Worm (Caenorhabditis elegans): ENCODE data around the gene F18A11.2.
A peak's percentile ranks its signal among the peaks of the same experiment; 100 is the strongest.

Gene F18A11.2

DNA sequence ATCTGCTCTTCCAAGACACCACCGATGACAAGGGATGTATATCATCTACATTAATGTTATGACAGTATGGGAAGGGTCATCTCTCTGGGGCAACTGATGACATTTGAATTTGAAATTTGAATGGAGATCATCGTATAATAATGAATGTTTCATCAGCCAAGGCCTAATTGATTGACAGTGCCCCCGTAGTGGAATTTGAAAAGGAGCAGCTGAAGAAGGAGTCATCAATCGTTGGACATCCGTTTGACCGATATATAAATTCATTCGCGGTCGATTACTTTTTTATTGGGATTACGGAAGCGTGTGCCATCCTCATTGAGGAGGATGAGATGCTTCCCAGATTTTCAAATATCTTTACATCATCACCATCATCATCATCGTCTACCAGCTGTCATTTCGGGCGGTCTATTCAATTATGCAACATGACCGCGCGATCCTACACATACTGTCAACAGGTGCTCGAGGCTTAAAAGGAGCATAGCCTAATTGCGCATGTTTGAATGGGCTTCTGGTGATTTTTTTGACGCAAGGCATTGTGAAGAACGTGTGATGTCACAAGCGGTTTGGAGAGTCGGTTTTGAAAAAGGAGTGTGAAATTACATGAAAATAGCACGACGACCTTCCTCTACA is 40.4 kb upstream of the F18A11.2 start:
- TF ChIP-seq aly-2 (tag; optimal IDR thresholded peaks at IDR 0.05) (no peak), lin-38 (GFP tag; IDR thresholded peaks at IDR 0.05) (no peak), hlh-30 (tag; optimal IDR thresholded peaks at IDR 0.05; ENCODE audit: insufficient read depth) (no peak), ceh-32 (tag; optimal IDR thresholded peaks at IDR 0.05; ENCODE audit: poor library complexity) (no peak), unc-62 (GFP tag; optimal IDR thresholded peaks at IDR 0.05 in 1 of 2) (peak in 1 of 2 experiments; percentile 52), unc-62 (tag; optimal IDR thresholded peaks at IDR 0.05) (no peak)

DNA sequence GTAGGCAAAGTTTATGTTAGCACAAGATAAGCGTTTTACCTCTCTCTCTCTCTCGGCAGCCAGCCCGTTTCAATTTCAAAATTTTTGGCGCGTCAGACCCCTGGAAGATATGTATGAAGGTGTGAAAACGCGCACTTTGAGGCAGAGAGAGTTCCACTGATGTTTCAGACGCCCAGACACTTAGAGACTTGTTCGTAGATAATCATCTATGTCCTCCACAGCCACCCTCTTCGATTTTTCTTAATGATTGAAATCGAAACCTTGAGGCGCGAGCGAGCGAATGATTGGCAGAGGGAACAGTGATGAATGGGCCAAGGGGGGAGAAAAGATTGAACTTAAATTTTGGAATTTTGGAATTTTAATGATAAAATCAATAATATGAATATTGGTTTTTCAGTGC is 39.9 kb upstream of the F18A11.2 start:
- TF ChIP-seq mdt-29 (GFP tag; IDR thresholded peaks at IDR 0.05) (no peak), F10B5.3 (tag; optimal IDR thresholded peaks at IDR 0.05) (no peak), nhr-10 (tag; optimal IDR thresholded peaks at IDR 0.05) (no peak), lir-3 (tag; optimal IDR thresholded peaks at IDR 0.05) (no peak), attf-4 (tag; optimal IDR thresholded peaks at IDR 0.05) (no peak), lin-29 (GFP tag; IDR thresholded peaks at IDR 0.05) (no peak), zfp-2 (tag; optimal IDR thresholded peaks at IDR 0.05) (no peak), spr-1 (tag; optimal IDR thresholded peaks at IDR 0.05) (no peak), ceh-28 (tag; optimal IDR thresholded peaks at IDR 0.05) (no peak), saeg-2 (GFP tag; IDR thresholded peaks at IDR 0.05) (no peak), snpc-4 (tag; optimal IDR thresholded peaks at IDR 0.05) (no peak), F49E8.2 (tag; optimal IDR thresholded peaks at IDR 0.05; ENCODE audit: borderline replicate concordance) (no peak), F26F4.8 (GFP tag; conservative IDR thresholded peaks at IDR 0.05) (no peak), rbr-2 (tag; optimal IDR thresholded peaks at IDR 0.05) (no peak), zag-1 (tag; optimal IDR thresholded peaks at IDR 0.05) (no peak), gei-8 (GFP tag; optimal IDR thresholded peaks at IDR 0.05) (no peak)

- TF ChIP-seq dmd-8 (GFP tag; IDR thresholded peaks at IDR 0.05) (no peak), set-16 (GFP tag; IDR thresholded peaks at IDR 0.05) (peak; percentile 94)
Observed at ce11 chrII:12992193-12992592, 39.3 kb upstream of the F18A11.2 start.

DNA sequence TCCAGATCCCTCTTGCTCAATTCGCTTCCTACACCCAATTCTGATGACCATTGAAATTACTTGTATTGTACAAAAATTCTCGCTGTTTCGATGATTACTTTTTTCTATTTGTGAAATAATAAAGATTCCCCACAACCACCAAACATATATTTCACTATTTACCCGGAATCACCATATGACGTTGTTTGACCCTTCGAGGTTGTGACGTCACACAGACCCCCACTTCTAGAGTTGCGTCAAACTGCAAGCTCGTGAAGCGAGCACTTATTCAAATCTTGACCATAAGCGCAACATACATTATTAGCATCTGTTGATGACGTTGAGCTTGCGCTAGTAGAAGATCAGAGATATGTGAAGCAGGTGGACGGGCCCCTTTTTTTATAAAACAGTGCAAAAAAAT is 38.5 kb upstream of the F18A11.2 start:
- TF ChIP-seq pqm-1 (tag; optimal IDR thresholded peaks at IDR 0.05) (no peak), mes-2 (tag; optimal IDR thresholded peaks at IDR 0.05; ENCODE audit: poor library complexity, severe bottlenecking) (no peak), nhr-6 (tag; optimal IDR thresholded peaks at IDR 0.05) (no peak), zip-2 (tag; optimal IDR thresholded peaks at IDR 0.05) (no peak), snpc-4 (tag; optimal IDR thresholded peaks at IDR 0.05) (no peak), nhr-76 (tag; optimal IDR thresholded peaks at IDR 0.05) (no peak)

DNA sequence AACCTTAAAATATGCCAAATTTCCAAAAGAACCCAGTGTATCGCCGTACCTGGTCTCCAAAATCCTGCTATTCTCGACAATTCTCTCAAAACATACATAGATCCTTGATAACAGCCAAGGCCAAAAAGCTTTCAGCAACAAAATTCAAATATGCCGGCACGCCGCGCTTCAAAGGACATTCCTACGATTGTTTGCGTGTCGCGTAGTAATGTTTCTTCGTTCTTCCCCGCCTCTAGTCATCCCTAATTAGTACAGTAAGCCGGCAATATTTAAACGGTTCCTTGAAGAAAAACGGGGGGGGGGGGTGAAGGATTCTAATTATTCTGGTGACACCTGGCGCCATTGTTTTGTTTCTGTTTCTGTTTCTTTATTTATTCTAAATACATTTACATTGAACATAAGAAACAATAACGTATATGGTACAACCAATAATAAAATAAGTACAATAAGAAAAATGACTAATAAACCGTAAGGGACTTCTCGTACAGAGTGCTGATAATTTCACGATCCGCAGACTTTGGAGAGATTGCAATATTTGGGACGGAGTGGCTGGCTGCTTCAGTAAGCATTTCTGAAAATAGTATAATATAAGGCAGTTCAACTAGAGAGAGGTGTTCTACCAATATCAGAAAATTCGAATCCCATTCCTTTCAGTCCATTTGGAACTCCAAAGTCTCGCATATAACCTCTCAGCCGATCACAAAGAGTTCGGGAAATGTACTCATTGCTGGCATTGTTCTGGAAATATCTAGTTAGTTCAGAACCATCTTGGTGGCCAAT is 37.3 kb upstream of the F18A11.2 start:
- TF ChIP-seq php-3 (GFP tag; IDR thresholded peaks at IDR 0.05) = 0 out of 2 replicates have a peak, but pooled peaks have one; percentile 47
- peak; percentile 45 for TF ChIP-seq dmd-6 (GFP tag; IDR thresholded peaks at IDR 0.05)
- peak; percentile 71 for TF ChIP-seq lin-38 (GFP tag; IDR thresholded peaks at IDR 0.05)
- peak; percentile 64 for TF ChIP-seq mdt-29 (GFP tag; IDR thresholded peaks at IDR 0.05)
- 0 out of 2 replicates have a peak, but pooled peaks have one; percentile 24 for TF ChIP-seq snpc-1.2 (GFP tag; IDR thresholded peaks at IDR 0.05)
- 0 out of 2 replicates have a peak, but pooled peaks have one; percentile 19 for TF ChIP-seq Y48G9A.11 (GFP tag; IDR thresholded peaks at IDR 0.05)
- no peak for TF ChIP-seq ceh-20 (GFP tag; IDR thresholded peaks at IDR 0.05)
- TF ChIP-seq mep-1 (tag; optimal IDR thresholded peaks at IDR 0.05) = peak; percentile 21
- peak; percentile 33 for TF ChIP-seq Y5F2A.4 (GFP tag; optimal IDR thresholded peaks at IDR 0.05)
- TF ChIP-seq hmg-1.1 (GFP tag; IDR thresholded peaks at IDR 0.05) = peak; percentile 30; the same call in 1 of the 2 replicates
- peak in 1 of 2 experiments; percentile 15 for TF ChIP-seq daf-16 (GFP tag; optimal IDR thresholded peaks at IDR 0.05)
- peak; percentile 34 for TF ChIP-seq daf-16 (tag; optimal IDR thresholded peaks at IDR 0.05)
- no peak for TF ChIP-seq F37D6.2 (tag; optimal IDR thresholded peaks at IDR 0.05)
- no peak for TF ChIP-seq ceh-44 (GFP tag; IDR thresholded peaks at IDR 0.05)
- no peak for TF ChIP-seq dpl-1 (GFP tag; optimal IDR thresholded peaks at IDR 0.05)
- no peak for TF ChIP-seq mes-2 (tag; optimal IDR thresholded peaks at IDR 0.05; ENCODE audit: poor library complexity, severe bottlenecking)
- TF ChIP-seq gei-8 (GFP tag; optimal IDR thresholded peaks at IDR 0.05) = no peak
- no peak for TF ChIP-seq set-16 (GFP tag; IDR thresholded peaks at IDR 0.05)
- no peak for TF ChIP-seq dmd-9 (GFP tag; IDR thresholded peaks at IDR 0.05)

All from whole organism, L4 larva.